Fruit fly (Drosophila melanogaster): ENCODE results near the gene ems.

Gene ems

dm6 chr3R:13894756-13895155, 6.9 kb upstream of the ems start:
- TF ChIP-seq net (GFP tag; optimal IDR thresholded peaks at IDR 0.05) (no peak), CG9139 (GFP tag; optimal IDR thresholded peaks at IDR 0.05) (no peak), CG3032 (tag; optimal IDR thresholded peaks at IDR 0.05) (no peak), lz (GFP tag; optimal IDR thresholded peaks at IDR 0.05) (no peak), CG11902 (GFP tag; optimal IDR thresholded peaks at IDR 0.05) (no peak), fd59A (GFP tag; optimal IDR thresholded peaks at IDR 0.05) (no peak), CG32006 (GFP tag; optimal IDR thresholded peaks at IDR 0.05) (no peak), CG34406 (GFP tag; optimal IDR thresholded peaks at IDR 0.05) (no peak), svp (GFP tag) (no peak), Sox14 (GFP tag; optimal IDR thresholded peaks at IDR 0.05) (no peak), Ets21C (GFP tag; optimal IDR thresholded peaks at IDR 0.05) (no peak), CG10669 (GFP tag; optimal IDR thresholded peaks at IDR 0.05) (no peak), CG10631 (GFP tag; optimal IDR thresholded peaks at IDR 0.05) (no peak), fd85E (GFP tag; optimal IDR thresholded peaks at IDR 0.05) (no peak), esn (GFP tag; optimal IDR thresholded peaks at IDR 0.05) (no peak), pdm3 (GFP tag; optimal IDR thresholded peaks at IDR 0.05) (no peak), salr (GFP tag; optimal IDR thresholded peaks at IDR 0.05) (no peak)

DNA sequence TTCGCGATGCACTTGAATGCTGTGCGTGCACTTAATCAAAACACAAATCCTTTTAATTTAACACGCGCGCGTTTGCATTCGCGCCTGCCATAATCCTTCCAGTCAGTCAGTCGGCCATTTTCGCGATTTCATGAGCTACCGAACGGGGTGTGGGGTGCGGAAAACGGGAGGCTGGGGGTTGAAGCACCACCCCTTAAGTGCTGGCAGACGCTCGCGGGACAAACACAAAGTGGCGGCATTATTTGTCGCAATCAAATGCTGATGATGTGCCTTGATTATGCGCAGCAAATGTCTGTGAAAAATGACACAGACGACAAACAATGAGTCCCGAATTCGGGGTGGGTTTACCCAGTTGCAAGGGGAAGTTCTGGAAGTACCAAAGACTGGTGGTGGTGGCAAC, 6.1 kb upstream of the ems start:
- TF ChIP-seq CG6792 (GFP tag; optimal IDR thresholded peaks at IDR 0.05) = no peak

DNA sequence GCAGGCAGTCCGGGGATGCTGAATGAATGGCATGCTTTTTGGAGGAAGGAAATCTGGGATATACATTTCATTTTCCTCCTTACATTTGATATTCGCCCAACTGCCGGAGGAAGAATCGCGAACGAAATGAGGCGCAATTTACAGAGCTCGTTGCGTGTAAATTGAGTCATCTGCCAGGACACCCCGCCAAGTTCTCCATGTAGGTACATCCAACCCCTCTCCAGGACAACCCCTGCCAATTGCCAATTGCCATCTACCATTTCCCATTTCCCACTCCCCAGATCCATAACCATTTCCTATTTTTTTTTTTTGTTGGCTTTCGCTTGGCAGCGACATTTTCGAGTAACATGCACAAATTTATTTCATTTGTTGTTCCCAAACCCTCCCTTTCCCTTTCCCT, 4.8 kb upstream of the ems start:
- TF ChIP-seq OdsH (GFP tag; optimal IDR thresholded peaks at IDR 0.05) = no peak
- no peak for TF ChIP-seq Eip75B (GFP tag; optimal IDR thresholded peaks at IDR 0.05)
- TF ChIP-seq CG10669 (GFP tag; optimal IDR thresholded peaks at IDR 0.05) = no peak
- TF ChIP-seq Ets21C (GFP tag; optimal IDR thresholded peaks at IDR 0.05) = no peak
- no peak for TF ChIP-seq net (GFP tag; optimal IDR thresholded peaks at IDR 0.05)
- TF ChIP-seq CG4318 (GFP tag; optimal IDR thresholded peaks at IDR 0.05) = no peak
- no peak for TF ChIP-seq CG6276 (GFP tag; optimal IDR thresholded peaks at IDR 0.05)
- no peak for TF ChIP-seq CG6792 (GFP tag; optimal IDR thresholded peaks at IDR 0.05)
- TF ChIP-seq Sox14 (GFP tag; optimal IDR thresholded peaks at IDR 0.05) = no peak
- no peak for TF ChIP-seq cyc (GFP tag; optimal IDR thresholded peaks at IDR 0.05)
- TF ChIP-seq lz (GFP tag; optimal IDR thresholded peaks at IDR 0.05) = no peak

DNA sequence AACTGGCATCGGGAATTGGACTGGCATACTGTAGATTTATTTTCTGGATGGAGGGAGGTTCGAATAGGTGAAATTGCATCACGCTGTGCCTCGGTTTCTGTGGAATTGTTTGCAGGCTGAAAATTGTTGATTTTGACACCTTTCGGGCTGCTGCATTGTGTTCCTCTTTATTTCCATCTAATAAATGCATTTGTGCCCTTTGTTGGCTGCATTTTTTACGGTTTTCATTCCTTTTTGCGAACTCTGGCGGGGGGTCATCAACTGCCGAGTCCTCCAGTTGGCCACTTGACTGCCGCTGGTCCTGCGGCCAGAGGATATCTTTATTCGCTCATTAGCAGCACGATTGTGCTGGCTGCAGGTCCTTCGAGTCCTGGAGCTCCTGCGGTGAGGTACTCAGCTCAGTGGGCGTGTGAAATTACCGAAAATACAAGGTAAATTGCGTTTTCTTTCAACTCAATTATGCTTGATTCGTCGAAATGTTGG, 1.9 kb upstream of the ems start:
- TF ChIP-seq Sox102F (GFP tag; optimal IDR thresholded peaks at IDR 0.05) = no peak
- no peak for TF ChIP-seq Smox (GFP tag; optimal IDR thresholded peaks at IDR 0.05)
- no peak for TF ChIP-seq CG15336 (GFP tag; IDR thresholded peaks at IDR 0.05)
- TF ChIP-seq acj6 (GFP tag; optimal IDR thresholded peaks at IDR 0.05) = no peak
- TF ChIP-seq eg (GFP tag; IDR thresholded peaks at IDR 0.05) = no peak
- no peak for TF ChIP-seq Eip78C (GFP tag)
- no peak for TF ChIP-seq Blimp-1 (GFP tag; optimal IDR thresholded peaks at IDR 0.05)
- no peak for TF ChIP-seq CG9139 (GFP tag; optimal IDR thresholded peaks at IDR 0.05)
- no peak for TF ChIP-seq CG10631 (GFP tag; optimal IDR thresholded peaks at IDR 0.05)
- no peak for TF ChIP-seq CG11762 (GFP tag; optimal IDR thresholded peaks at IDR 0.05; ENCODE audit: insufficient read depth)

DNA sequence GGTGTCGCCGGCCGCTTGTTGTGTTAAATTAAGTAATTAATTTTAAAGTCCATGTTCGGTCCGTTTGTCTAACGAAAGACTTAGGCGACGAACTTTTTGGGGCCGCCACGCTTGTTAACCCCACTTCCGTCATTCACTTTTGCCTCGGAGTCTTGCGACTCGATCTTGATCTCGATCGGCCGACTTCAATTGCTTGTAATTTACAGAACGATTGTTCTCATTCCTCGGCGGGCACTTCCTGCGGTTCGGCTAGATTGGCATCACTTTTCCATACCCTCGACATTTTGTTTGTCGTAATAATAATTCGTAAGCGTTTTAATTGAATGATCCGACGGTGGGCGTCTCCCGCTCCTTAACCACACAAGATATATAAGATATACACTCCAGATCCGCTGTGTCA, 5.1 kb downstream of the ems start:
- TF ChIP-seq net (GFP tag; optimal IDR thresholded peaks at IDR 0.05) (no peak), Hr39 (GFP tag; optimal IDR thresholded peaks at IDR 0.05) (no peak), Hr4 (GFP tag; optimal IDR thresholded peaks at IDR 0.05) (no peak), CG10631 (GFP tag; optimal IDR thresholded peaks at IDR 0.05) (no peak), pdm3 (GFP tag; optimal IDR thresholded peaks at IDR 0.05) (no peak), fd85E (GFP tag; optimal IDR thresholded peaks at IDR 0.05) (no peak), Hr38 (GFP tag; optimal IDR thresholded peaks at IDR 0.05) (no peak), CG8119 (GFP tag; IDR thresholded peaks at IDR 0.05) (no peak), CG11762 (GFP tag; optimal IDR thresholded peaks at IDR 0.05; ENCODE audit: insufficient read depth) (no peak), CG6163 (GFP tag; IDR thresholded peaks at IDR 0.05) (no peak), CG3032 (tag; optimal IDR thresholded peaks at IDR 0.05) (no peak), Sox102F (GFP tag; optimal IDR thresholded peaks at IDR 0.05) (no peak), Blimp-1 (GFP tag; optimal IDR thresholded peaks at IDR 0.05) (no peak), Lpt (GFP tag; optimal IDR thresholded peaks at IDR 0.05) (no peak), vri (GFP tag; optimal IDR thresholded peaks at IDR 0.05) (no peak), esn (GFP tag; optimal IDR thresholded peaks at IDR 0.05) (no peak), CG6808 (GFP tag; optimal IDR thresholded peaks at IDR 0.05) (no peak), lz (GFP tag; optimal IDR thresholded peaks at IDR 0.05) (no peak)
